Fruit fly (Drosophila melanogaster) whole organism: ENCODE measurements around the gene CG3224.

Source experiments
- CG8478 ChIP-seq: fragments of >200 bp; optimal IDR thresholded peaks from 2 replicates; lab custom pipeline; 2018; ENCODE audit warnings: inconsistent platforms
- psq ChIP-seq: fragments of >200 bp; optimal IDR thresholded peaks from 2 replicates; lab custom pipeline; 2017

- TF ChIP-seq CG8478 (lab: Kevin White, UChicago) (no peak), psq (lab: Kevin White, UChicago) (no peak)
Observed at dm6 chrX:6631885-6632284, 29.4 kb downstream of the CG3224 start.
